Worm (Caenorhabditis elegans) whole organism, L3 larva: Measurements from ENCODE around the gene C05D11.1.
A peak's percentile ranks its signal among the peaks of the same experiment; 100 is the strongest.

ENCODE experiments used
- R02D3.7 ChIP-seq: fragments of 150-350 bp; optimal IDR thresholded peaks from 2 replicates; lab custom pipeline; 2014; ENCODE audit warnings: missing biosample characterization, missing genetic modification characterization
- ZK546.5 ChIP-seq: sonication (generic microtip); optimal IDR thresholded peaks from 2 replicates; lab custom pipeline; 2017; ENCODE audit warnings: missing biosample characterization, missing genetic modification characterization
- aly-2 ChIP-seq: fragments of 150-350 bp; optimal IDR thresholded peaks from 2 replicates; lab custom pipeline; 2014; ENCODE audit warnings: missing biosample characterization, missing genetic modification characterization
- ama-1 ChIP-seq: fragments of 150-350 bp; optimal IDR thresholded peaks from 2 replicates; lab custom pipeline; 2018
- ceh-16 ChIP-seq: sonication (generic microtip); optimal IDR thresholded peaks from 2 replicates; lab custom pipeline; 2017; ENCODE audit warnings: missing biosample characterization, missing genetic modification characterization
- ceh-28 ChIP-seq: fragments of 150-350 bp; optimal IDR thresholded peaks from 2 replicates; lab custom pipeline; 2014; ENCODE audit warnings: missing biosample characterization, missing genetic modification reagents, missing genetic modification characterization
- ceh-9 ChIP-seq: sonication (generic microtip); optimal IDR thresholded peaks from 2 replicates; lab custom pipeline; 2018; ENCODE audit warnings: missing biosample characterization, missing genetic modification characterization
- daf-12 ChIP-seq: fragments of 150-350 bp; optimal IDR thresholded peaks from 2 replicates; lab custom pipeline; 2014; ENCODE audit warnings: missing biosample characterization, missing genetic modification reagents, missing genetic modification characterization
- egl-27 ChIP-seq: sonication (generic microtip); optimal IDR thresholded peaks from 4 replicates; lab custom pipeline; 2017; ENCODE audit warnings: missing biosample characterization, missing genetic modification reagents, missing genetic modification characterization
- egl-5 ChIP-seq: fragments of 150-350 bp; optimal IDR thresholded peaks from 2 replicates; lab custom pipeline; 2017; ENCODE audit warnings: missing biosample characterization, missing genetic modification reagents, missing genetic modification characterization, inconsistent platforms
- elt-1 ChIP-seq: fragments of 150-350 bp; optimal IDR thresholded peaks from 2 replicates; lab custom pipeline; 2014; ENCODE audit warnings: missing biosample characterization, missing genetic modification characterization
- elt-2 ChIP-seq: sonication (generic microtip); optimal IDR thresholded peaks from 2 replicates; lab custom pipeline; 2016; ENCODE audit warnings: missing genetic modification reagents, mild to moderate bottlenecking, missing genetic modification characterization, missing compliant biosample characterization
- elt-3 ChIP-seq, 3 experiments: fragments of 150-350 bp in 1 of 3; sonication (generic microtip) in 2 of 3; optimal IDR thresholded peaks; 2 replicates in 2 of 3; 4 replicates in 1 of 3; lab custom pipeline; 2014 to 2017; ENCODE audit warnings: missing biosample characterization in 3 of 3, missing genetic modification characterization in 3 of 3
- fkh-10 ChIP-seq: sonication (generic microtip); optimal IDR thresholded peaks from 2 replicates; lab custom pipeline; 2017; ENCODE audit warnings: missing biosample characterization, missing genetic modification reagents, missing genetic modification characterization
- fkh-2 ChIP-seq: fragments of 150-350 bp; optimal IDR thresholded peaks from 2 replicates; lab custom pipeline; 2014; ENCODE audit warnings: missing biosample characterization, missing genetic modification reagents, missing genetic modification characterization
- fos-1 ChIP-seq: fragments of 150-350 bp; optimal IDR thresholded peaks from 2 replicates; lab custom pipeline; 2014; ENCODE audit warnings: missing biosample characterization, missing genetic modification characterization
- hmg-11 ChIP-seq: sonication (generic microtip); optimal IDR thresholded peaks from 2 replicates; lab custom pipeline; 2016; ENCODE audit warnings: missing genetic modification characterization, missing compliant biosample characterization
- jun-1 ChIP-seq: fragments of 150-350 bp; optimal IDR thresholded peaks from 2 replicates; lab custom pipeline; 2014; ENCODE audit warnings: missing biosample characterization, missing genetic modification reagents, missing genetic modification characterization
- lin-15B ChIP-seq: fragments of 150-350 bp; optimal IDR thresholded peaks from 2 replicates; lab custom pipeline; 2014; ENCODE audit warnings: missing biosample characterization, missing genetic modification characterization
- lin-39 ChIP-seq: fragments of 150-350 bp; optimal IDR thresholded peaks from 2 replicates; lab custom pipeline; 2018; ENCODE audit warnings: missing biosample characterization, missing genetic modification reagents, missing genetic modification characterization
- lsy-12 ChIP-seq: sonication (generic microtip); optimal IDR thresholded peaks from 2 replicates; lab custom pipeline; 2016; ENCODE audit warnings: mild to moderate bottlenecking, missing genetic modification characterization, missing compliant biosample characterization
- mdl-1 ChIP-seq: fragments of 150-350 bp; optimal IDR thresholded peaks from 2 replicates; lab custom pipeline; 2014; ENCODE audit warnings: missing biosample characterization, missing genetic modification characterization
- mml-1 ChIP-seq: fragments of 150-350 bp; sonication (generic microtip); optimal IDR thresholded peaks from 3 replicates; lab custom pipeline; 2014; ENCODE audit warnings: missing biosample characterization, missing genetic modification characterization
- nfya-1 ChIP-seq: sonication (generic microtip); optimal IDR thresholded peaks from 2 replicates; lab custom pipeline; 2017; ENCODE audit warnings: missing genetic modification characterization, mild to moderate bottlenecking, missing compliant biosample characterization, antibody characterized with exemption, moderate library complexity; ENCODE audit not compliant: insufficient read depth
- nhr-11 ChIP-seq: fragments of 150-350 bp; optimal IDR thresholded peaks from 2 replicates; lab custom pipeline; 2014; ENCODE audit warnings: missing biosample characterization, missing genetic modification characterization
- nhr-12 ChIP-seq: fragments of 150-350 bp; optimal IDR thresholded peaks from 2 replicates; lab custom pipeline; 2014; ENCODE audit warnings: missing biosample characterization, missing genetic modification characterization
- nhr-23 ChIP-seq: fragments of 150-350 bp; optimal IDR thresholded peaks from 2 replicates; lab custom pipeline; 2014; ENCODE audit warnings: missing biosample characterization, missing genetic modification reagents, missing genetic modification characterization
- nhr-28 ChIP-seq: fragments of 150-350 bp; optimal IDR thresholded peaks from 2 replicates; lab custom pipeline; 2014; ENCODE audit warnings: missing biosample characterization, missing genetic modification characterization
- nhr-43 ChIP-seq: sonication (generic microtip); optimal IDR thresholded peaks from 2 replicates; lab custom pipeline; 2016; ENCODE audit warnings: mild to moderate bottlenecking, missing genetic modification characterization, missing compliant biosample characterization; ENCODE audit not compliant: poor library complexity, severe bottlenecking
- nhr-67 ChIP-seq: fragments of 150-350 bp; optimal IDR thresholded peaks from 2 replicates; lab custom pipeline; 2014; ENCODE audit warnings: missing biosample characterization, missing genetic modification characterization
- nhr-76 ChIP-seq: fragments of 150-350 bp; sonication (generic microtip); optimal IDR thresholded peaks from 5 replicates; lab custom pipeline; 2014; ENCODE audit warnings: missing biosample characterization, missing genetic modification characterization
- nhr-77 ChIP-seq: fragments of 150-350 bp; optimal IDR thresholded peaks from 2 replicates; lab custom pipeline; 2014; ENCODE audit warnings: missing biosample characterization, missing genetic modification characterization
- pha-4 ChIP-seq: fragments of 150-350 bp; optimal IDR thresholded peaks from 2 replicates; lab custom pipeline; 2014; ENCODE audit warnings: missing biosample characterization, missing genetic modification reagents, missing genetic modification characterization
- pqm-1 ChIP-seq: fragments of 150-350 bp; optimal IDR thresholded peaks from 2 replicates; lab custom pipeline; 2017; ENCODE audit warnings: missing biosample characterization, missing genetic modification characterization, inconsistent platforms
- sea-2 ChIP-seq: fragments of 150-350 bp; sonication (generic microtip); optimal IDR thresholded peaks from 4 replicates; lab custom pipeline; 2014; ENCODE audit warnings: missing biosample characterization, missing genetic modification reagents, missing genetic modification characterization
- skn-1 ChIP-seq: fragments of 150-350 bp; optimal IDR thresholded peaks from 2 replicates; lab custom pipeline; 2014; ENCODE audit warnings: missing biosample characterization, missing genetic modification characterization
- tbx-2 ChIP-seq: sonication (generic microtip); optimal IDR thresholded peaks from 2 replicates; lab custom pipeline; 2016; ENCODE audit warnings: mild to moderate bottlenecking, missing genetic modification characterization, missing compliant biosample characterization
- unc-62 ChIP-seq: fragments of 150-350 bp; sonication (generic microtip); optimal IDR thresholded peaks from 4 replicates; lab custom pipeline; 2014; ENCODE audit warnings: missing biosample characterization, missing genetic modification reagents, missing genetic modification characterization
- zag-1 ChIP-seq: fragments of 150-350 bp; optimal IDR thresholded peaks from 2 replicates; lab custom pipeline; 2014; ENCODE audit warnings: missing biosample characterization, missing genetic modification characterization
- ztf-11 ChIP-seq: fragments of 150-350 bp; optimal IDR thresholded peaks from 2 replicates; lab custom pipeline; 2014; ENCODE audit warnings: missing biosample characterization, missing genetic modification characterization

C05D11.1 gene

DNA sequence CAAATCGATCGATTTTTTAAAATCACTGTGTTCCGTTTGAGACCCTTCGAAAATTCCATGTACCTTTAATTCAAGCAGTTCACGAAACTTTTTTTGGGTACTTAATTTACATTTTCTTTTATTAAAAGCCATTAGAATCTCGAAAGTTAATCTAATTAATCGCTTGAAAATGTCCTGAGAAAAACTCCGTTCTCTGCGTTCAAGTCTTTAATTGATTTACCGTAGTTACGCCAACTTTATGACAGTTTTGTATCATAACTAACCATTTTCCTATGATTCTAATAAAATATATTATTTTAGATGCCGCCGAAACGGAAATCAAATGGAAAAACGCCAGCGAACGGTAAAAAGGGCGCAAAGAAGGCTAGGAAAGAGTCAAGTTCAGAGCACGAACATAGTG, 17.8 kb downstream of the C05D11.1 start, which contains the start of gene jhdm-1:
Gene jhdm-1 (plus strand): TSS at position 301 of the 400 bp plus-strand sequence.
- TF ChIP-seq nhr-28 (tag; lab: Kevin White, UChicago) (no peak), R02D3.7 (no peak), nhr-43 (tag; lab: Kevin White, UChicago) (no peak), nfya-1 (tag; lab: Kevin White, UChicago) (no peak), lsy-12 (tag; lab: Kevin White, UChicago) (no peak), sea-2 (GFP tag; lab: Kevin White, UChicago) (no peak), egl-27 (no peak), elt-2 (tag; lab: Kevin White, UChicago) (no peak), nhr-12 (tag; lab: Kevin White, UChicago) (no peak), nhr-67 (tag; lab: Kevin White, UChicago) (no peak), mml-1 (no peak), fos-1 (tag; lab: Kevin White, UChicago) (no peak), egl-5 (tag; lab: Kevin White, UChicago) (no peak), nhr-76 (tag; lab: Kevin White, UChicago) (no peak), lin-39 (tag; lab: Kevin White, UChicago) (no peak)

DNA sequence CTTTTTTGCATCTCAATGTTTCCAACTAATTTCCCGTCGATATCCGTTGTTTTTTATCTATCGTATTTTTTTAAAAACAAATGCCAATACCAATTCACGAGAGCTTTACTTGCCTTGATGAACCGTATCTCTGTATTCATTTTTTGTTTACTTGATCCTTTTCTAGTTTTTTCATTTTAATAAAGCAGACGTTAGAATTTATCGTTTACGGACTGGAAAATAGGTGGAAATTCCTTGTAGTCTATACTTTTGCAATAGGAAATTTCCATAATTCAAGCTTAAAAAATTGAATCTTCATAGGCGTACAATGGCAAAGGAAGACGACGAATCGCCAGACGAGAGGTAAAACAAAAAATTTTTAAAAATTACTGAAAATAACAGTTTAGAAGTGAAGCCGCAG, 23.4 kb downstream of the C05D11.1 start, which contains the start of gene algn-1:
Gene algn-1 (plus strand): TSS at position 301 of the 400 bp plus-strand sequence.
- no peak for TF ChIP-seq ceh-9 (tag; lab: Kevin White, UChicago)
- TF ChIP-seq ceh-16, result no peak
- TF ChIP-seq lin-39 (tag; lab: Kevin White, UChicago), result no peak
- TF ChIP-seq hmg-11 (tag; lab: Kevin White, UChicago), result no peak
- no peak for TF ChIP-seq tbx-2 (tag; lab: Kevin White, UChicago)
- TF ChIP-seq elt-3 (tag; optimal IDR thresholded peaks at IDR 0.05; lab: Kevin White, UChicago), result no peak

DNA sequence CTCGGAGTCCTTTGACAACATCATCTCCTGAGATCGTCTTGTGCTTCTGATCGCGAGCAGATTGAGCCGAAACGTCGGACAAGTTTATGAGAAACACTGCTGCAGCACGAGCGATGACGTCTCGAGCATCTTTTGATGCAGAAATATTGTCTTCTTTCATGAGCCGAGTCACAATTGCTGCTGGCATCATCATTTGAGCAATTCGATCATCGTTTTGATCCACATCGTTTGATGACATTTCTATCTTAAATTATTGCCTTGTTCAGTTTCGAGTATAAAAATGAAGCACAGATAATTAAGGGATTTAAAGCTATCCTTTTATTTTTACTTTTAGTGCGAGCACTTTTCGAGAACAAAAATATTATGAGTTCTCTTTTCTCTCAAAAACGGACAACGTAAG, 26.2 kb downstream of the C05D11.1 start, which contains the start of gene T26A5.8:
Gene T26A5.8 (minus strand): TSS at position 247 of the 400 bp plus-strand sequence.
- TF ChIP-seq pha-4 (tag; lab: Kevin White, UChicago), result no peak
- TF ChIP-seq nfya-1 (tag; lab: Kevin White, UChicago), result peak; percentile 10
- no peak for TF ChIP-seq jun-1 (tag; lab: Kevin White, UChicago)
- TF ChIP-seq fkh-2 (tag; lab: Kevin White, UChicago), result no peak
- no peak for TF ChIP-seq nhr-77 (tag; lab: Kevin White, UChicago)
- TF ChIP-seq ama-1 (lab: Kevin White, UChicago), result peak; percentile 96
- no peak for TF ChIP-seq mml-1
- no peak for TF ChIP-seq sea-2 (GFP tag; lab: Kevin White, UChicago)
- peak; percentile 40 for TF ChIP-seq nhr-43 (tag; lab: Kevin White, UChicago)
- no peak for TF ChIP-seq nhr-11
- no peak for TF ChIP-seq nhr-28 (tag; lab: Kevin White, UChicago)
- TF ChIP-seq elt-2 (tag; lab: Kevin White, UChicago), result peak; percentile 20
- no peak for TF ChIP-seq elt-3 (tag; optimal IDR thresholded peaks at IDR 0.05; lab: Kevin White, UChicago)
- no peak for TF ChIP-seq zag-1 (tag; lab: Kevin White, UChicago)
- no peak for TF ChIP-seq unc-62
- peak; percentile 30 for TF ChIP-seq lsy-12 (tag; lab: Kevin White, UChicago)
- TF ChIP-seq egl-27, result no peak
- TF ChIP-seq aly-2, result no peak

DNA sequence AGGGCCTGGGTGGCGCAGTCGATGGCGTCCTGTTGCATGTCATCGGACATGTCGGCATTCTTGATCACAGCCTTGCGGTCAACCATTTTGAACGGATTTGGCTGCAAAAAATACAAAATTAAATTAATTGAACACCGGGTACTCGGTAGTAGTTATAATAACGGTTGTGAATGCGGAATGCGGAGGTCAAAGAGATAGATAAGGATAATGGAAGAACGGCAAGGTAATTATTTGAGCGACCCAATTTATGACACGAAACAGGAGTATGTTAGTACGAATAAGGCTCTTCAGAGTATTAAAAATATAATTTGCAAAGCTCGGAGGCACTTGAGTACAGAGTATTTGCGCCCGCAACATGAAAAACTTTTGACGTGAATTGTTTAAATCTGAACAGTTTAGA, 27.3 kb downstream of the C05D11.1 start, which contains the start of gene dlc-1:
Gene dlc-1 (minus strand): TSS at position 101 of the 400 bp plus-strand sequence.
- TF ChIP-seq mdl-1 (tag; lab: Kevin White, UChicago) (no peak), nhr-76 (tag; lab: Kevin White, UChicago) (no peak)
- TF ChIP-seq, all 47 proteins: peak for 0

DNA sequence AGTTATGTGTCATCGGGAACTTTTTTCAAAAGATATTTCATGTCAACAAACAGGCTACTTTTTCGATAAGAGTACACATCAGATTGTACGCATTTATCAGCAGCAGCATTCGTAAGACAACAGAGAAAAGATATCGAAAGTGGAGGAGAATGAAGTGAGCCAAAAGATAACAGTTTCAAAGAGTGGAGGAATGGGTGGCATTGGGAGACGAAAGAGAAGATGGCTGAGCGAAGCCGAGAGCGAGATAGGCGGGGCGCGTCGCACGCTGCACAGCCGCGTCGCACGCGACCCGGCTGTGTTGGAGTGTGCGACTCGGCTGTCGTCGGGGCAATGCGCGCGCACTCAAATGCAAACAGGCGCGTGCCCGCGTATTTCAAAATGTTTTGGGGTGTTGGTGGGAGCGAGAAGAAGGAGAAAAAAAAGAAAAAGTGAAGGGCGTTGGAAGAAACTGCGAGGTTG, 27.7 kb downstream of the C05D11.1 start:
- TF ChIP-seq ZK546.5 (tag; lab: Kevin White, UChicago) (no peak), ztf-11 (tag; lab: Kevin White, UChicago) (no peak), elt-1 (tag; lab: Kevin White, UChicago) (peak; percentile 25), egl-5 (tag; lab: Kevin White, UChicago) (no peak), lin-15B (tag; lab: Kevin White, UChicago) (peak; percentile 84), ama-1 (lab: Kevin White, UChicago) (peak; percentile 50), R02D3.7 (peak; percentile 50), zag-1 (tag; lab: Kevin White, UChicago) (no peak), elt-3 (tag; optimal IDR thresholded peaks at IDR 0.05; lab: Kevin White, UChicago) (peak in 2 of 3 experiments; percentile 8 to 36), nhr-28 (tag; lab: Kevin White, UChicago) (no peak), nhr-76 (tag; lab: Kevin White, UChicago) (no peak), ceh-28 (tag; lab: Kevin White, UChicago) (peak; percentile 72), jun-1 (tag; lab: Kevin White, UChicago) (peak; percentile 92), skn-1 (tag; lab: Kevin White, UChicago) (no peak), hmg-11 (tag; lab: Kevin White, UChicago) (no peak), lsy-12 (tag; lab: Kevin White, UChicago) (peak; percentile 93), pha-4 (tag; lab: Kevin White, UChicago) (peak; percentile 86), fkh-10 (no peak), nhr-23 (tag; lab: Kevin White, UChicago) (peak; percentile 75), pqm-1 (tag; lab: Kevin White, UChicago) (peak; percentile 94), fkh-2 (tag; lab: Kevin White, UChicago) (no peak), tbx-2 (tag; lab: Kevin White, UChicago) (peak; percentile 62), lin-39 (tag; lab: Kevin White, UChicago) (peak; percentile 97), daf-12 (no peak), mdl-1 (tag; lab: Kevin White, UChicago) (peak; percentile 60), nhr-67 (tag; lab: Kevin White, UChicago) (no peak), egl-27 (peak; percentile 43), unc-62 (no peak), nhr-11 (peak; percentile 44)
